Worm (Caenorhabditis elegans) whole organism, late embryonic: ENCODE results near the gene nlp-76.

Experiments used
- Y22D7AL.16 ChIP-seq: sonication (generic microtip); optimal IDR thresholded peaks from 2 replicates; lab custom pipeline; 2016; ENCODE audit warnings: missing genetic modification characterization, missing compliant biosample characterization
- ceh-2 ChIP-seq: sonication (generic microtip); optimal IDR thresholded peaks from 2 replicates; lab custom pipeline; 2016; ENCODE audit warnings: missing genotype, missing genetic modification characterization, missing compliant biosample characterization
- ceh-24 ChIP-seq: sonication (generic microtip); optimal IDR thresholded peaks from 2 replicates; lab custom pipeline; 2016; ENCODE audit warnings: mild to moderate bottlenecking, missing genetic modification characterization, missing compliant biosample characterization
- fkh-10 ChIP-seq: fragments of 150-350 bp; optimal IDR thresholded peaks from 2 replicates; lab custom pipeline; 2014; ENCODE audit warnings: missing biosample characterization, missing genetic modification reagents, missing genetic modification characterization
- hlh-8 ChIP-seq: sonication (generic microtip); optimal IDR thresholded peaks from 2 replicates; lab custom pipeline; 2016; ENCODE audit warnings: missing genotype, missing genetic modification characterization, missing compliant biosample characterization
- nfya-1 ChIP-seq: sonication (generic microtip); optimal IDR thresholded peaks from 2 replicates; lab custom pipeline; 2017; ENCODE audit warnings: missing genetic modification characterization, mild to moderate bottlenecking, missing compliant biosample characterization, antibody characterized with exemption, moderate library complexity
- nhr-11 ChIP-seq: fragments of 150-350 bp; optimal IDR thresholded peaks from 2 replicates; lab custom pipeline; 2014; ENCODE audit warnings: missing biosample characterization, missing genetic modification characterization
- nhr-232 ChIP-seq: sonication (generic microtip); optimal IDR thresholded peaks from 2 replicates; lab custom pipeline; 2016; ENCODE audit warnings: missing genetic modification characterization, missing compliant biosample characterization
- pqm-1 ChIP-seq: sonication (generic microtip); optimal IDR thresholded peaks from 2 replicates; lab custom pipeline; 2016; ENCODE audit warnings: missing genetic modification characterization, missing compliant biosample characterization
- sox-4 ChIP-seq: sonication (generic microtip); optimal IDR thresholded peaks from 2 replicates; lab custom pipeline; 2017; ENCODE audit warnings: mild to moderate bottlenecking, missing genetic modification characterization, inconsistent platforms, missing compliant biosample characterization
- tbx-2 ChIP-seq: sonication (generic microtip); optimal IDR thresholded peaks from 2 replicates; lab custom pipeline; 2016; ENCODE audit warnings: missing genetic modification characterization, missing compliant biosample characterization
- unc-86 ChIP-seq: sonication (generic microtip); optimal IDR thresholded peaks from 2 replicates; lab custom pipeline; 2016; ENCODE audit warnings: missing genetic modification characterization, missing compliant biosample characterization
- ztf-16 ChIP-seq: sonication (generic microtip); optimal IDR thresholded peaks from 2 replicates; lab custom pipeline; 2017; ENCODE audit warnings: missing genetic modification characterization, missing compliant biosample characterization

- no peak for TF ChIP-seq ztf-16 (tag; lab: Kevin White, UChicago)
- TF ChIP-seq ceh-24 (tag; lab: Kevin White, UChicago): no peak
- TF ChIP-seq tbx-2: no peak
- no peak for TF ChIP-seq hlh-8 (tag; lab: Kevin White, UChicago)
- no peak for TF ChIP-seq nhr-232
- TF ChIP-seq unc-86: no peak
- TF ChIP-seq fkh-10: no peak
- no peak for TF ChIP-seq Y22D7AL.16 (tag; lab: Kevin White, UChicago)
- TF ChIP-seq ceh-2 (tag; lab: Kevin White, UChicago): no peak
- TF ChIP-seq nfya-1 (tag; lab: Kevin White, UChicago): no peak
- TF ChIP-seq sox-4 (tag; lab: Kevin White, UChicago): no peak
- TF ChIP-seq pqm-1: no peak
- no peak for TF ChIP-seq nhr-11
Measured at ce11 chrX:12630005-12630404, 33.7 kb downstream of the nlp-76 start.
